Worm (Caenorhabditis elegans) whole organism, young adult: Measurements from ENCODE around the gene nhr-154.

ENCODE experiments used
- B0019.2 ChIP-seq: fragments of 200-800 bp; sonication (Bioruptor generic); conservative IDR thresholded peaks from 2 replicates; pipeline ENCODE4 v1.3.6; 2022; ENCODE audit warnings: missing genetic modification reagents, missing genetic modification characterization, missing compliant biosample characterization
- F49E8.2 ChIP-seq: sonication (generic microtip); optimal IDR thresholded peaks from 3 replicates; lab custom pipeline; 2017; ENCODE audit warnings: missing genetic modification characterization, mild to moderate bottlenecking, missing compliant biosample characterization, antibody characterized with exemption, moderate library complexity; ENCODE audit not compliant: insufficient read depth
- K11D2.4 ChIP-seq: fragments of 200-800 bp; sonication (Bioruptor generic); IDR thresholded peaks from 2 replicates; pipeline ENCODE4 v1.3.6; 2022; ENCODE audit warnings: missing genetic modification reagents, missing genetic modification characterization, missing compliant biosample characterization
- Y56A3A.18 ChIP-seq: fragments of 200-800 bp; sonication (Bioruptor generic); IDR thresholded peaks from 2 replicates; pipeline ENCODE4 v1.3.6; 2022; ENCODE audit warnings: missing genetic modification reagents, missing genetic modification characterization, missing compliant biosample characterization
- Y79H2A.3 ChIP-seq: fragments of 200-800 bp; sonication (Bioruptor generic); conservative IDR thresholded peaks from 2 replicates; pipeline ENCODE4 v1.3.6; 2022; ENCODE audit warnings: missing genetic modification reagents, missing genetic modification characterization, missing compliant biosample characterization
- Y95B8A.8 ChIP-seq: fragments of 200-800 bp; sonication (Bioruptor generic); IDR thresholded peaks from 2 replicates; pipeline ENCODE4 v1.3.6; 2022; ENCODE audit warnings: missing genetic modification reagents, missing genetic modification characterization, missing compliant biosample characterization
- aptf-2 ChIP-seq: fragments of 200-800 bp; sonication (Bioruptor generic); conservative IDR thresholded peaks from 2 replicates; pipeline ENCODE4 v1.3.6; 2022; ENCODE audit warnings: missing genetic modification reagents, missing genetic modification characterization, missing compliant biosample characterization
- bed-2 ChIP-seq: fragments of 200-800 bp; sonication (Bioruptor generic); IDR thresholded peaks from 2 replicates; pipeline ENCODE4 v1.3.6; 2022; ENCODE audit warnings: missing genetic modification reagents, missing genetic modification characterization, missing compliant biosample characterization
- ccch-3 ChIP-seq: fragments of 200-800 bp; sonication (Bioruptor generic); optimal IDR thresholded peaks from 2 replicates; lab custom pipeline; 2018; ENCODE audit warnings: mild to moderate bottlenecking, missing genetic modification characterization, missing compliant biosample characterization
- cebp-1 ChIP-seq, 2 experiments: fragments of 200-800 bp in 1 of 2; sonication (Bioruptor generic) in 1 of 2; sonication (generic microtip) in 1 of 2; IDR thresholded peaks in 1 of 2; optimal IDR thresholded peaks in 1 of 2; 2 replicates each; pipeline versions ENCODE4 v1.3.6 to Lab custom; 2017 to 2022; ENCODE audit warnings: missing compliant biosample characterization in 2 of 2, missing genetic modification characterization in 2 of 2, mild to moderate bottlenecking in 1 of 2, missing genetic modification reagents in 1 of 2, moderate library complexity in 1 of 2
- ceh-58 ChIP-seq: fragments of 200-800 bp; sonication (Bioruptor generic); IDR thresholded peaks from 2 replicates; pipeline ENCODE4 v1.3.6; 2022; ENCODE audit warnings: missing genetic modification characterization, missing compliant biosample characterization
- dpff-1 ChIP-seq: sonication (generic microtip); optimal IDR thresholded peaks from 2 replicates; lab custom pipeline; 2017; ENCODE audit warnings: mild to moderate bottlenecking, missing genetic modification characterization, missing compliant biosample characterization
- efl-1 ChIP-seq: fragments of 150-350 bp; optimal IDR thresholded peaks from 2 replicates; lab custom pipeline; 2014; ENCODE audit warnings: missing biosample characterization, missing genetic modification reagents, missing genetic modification characterization
- egrh-3 ChIP-seq: fragments of 200-800 bp; sonication (Bioruptor generic); IDR thresholded peaks from 2 replicates; pipeline ENCODE4 v1.3.6; 2022; ENCODE audit warnings: missing genetic modification reagents, missing genetic modification characterization, missing compliant biosample characterization
- ekl-4 ChIP-seq: fragments of 200-800 bp; sonication (Bioruptor generic); IDR thresholded peaks from 2 replicates; pipeline ENCODE4 v1.3.6; 2022; ENCODE audit warnings: missing genetic modification reagents, missing genetic modification characterization, missing compliant biosample characterization
- fkh-3 ChIP-seq: sonication (generic microtip); optimal IDR thresholded peaks from 2 replicates; lab custom pipeline; 2016; ENCODE audit warnings: mild to moderate bottlenecking, missing genetic modification characterization, missing compliant biosample characterization
- gei-17 ChIP-seq: fragments of 200-800 bp; sonication (Bioruptor generic); optimal IDR thresholded peaks from 2 replicates; lab custom pipeline; 2018; ENCODE audit warnings: mild to moderate bottlenecking, missing genetic modification characterization, missing compliant biosample characterization
- hlh-26 ChIP-seq: fragments of 200-800 bp; sonication (Bioruptor generic); conservative IDR thresholded peaks from 2 replicates; pipeline ENCODE4 v1.3.6; 2022; ENCODE audit warnings: missing genetic modification reagents, missing genetic modification characterization, missing compliant biosample characterization
- lin-26 ChIP-seq: fragments of 200-800 bp; sonication (Bioruptor generic); IDR thresholded peaks from 2 replicates; pipeline ENCODE4 v1.3.6; 2022; ENCODE audit warnings: missing genetic modification reagents, missing genetic modification characterization, missing compliant biosample characterization
- lin-40 ChIP-seq: sonication (generic microtip); optimal IDR thresholded peaks from 2 replicates; lab custom pipeline; 2016; ENCODE audit warnings: missing genetic modification characterization, mild to moderate bottlenecking, missing compliant biosample characterization, missing genotype, missing genetic modification reagents
- lin-54 ChIP-seq: fragments of 200-800 bp; sonication (Bioruptor generic); optimal IDR thresholded peaks from 2 replicates; lab custom pipeline; 2018; ENCODE audit warnings: mild to moderate bottlenecking, missing genetic modification characterization, missing compliant biosample characterization
- lsy-27 ChIP-seq: sonication (generic microtip); optimal IDR thresholded peaks from 2 replicates; lab custom pipeline; 2017; ENCODE audit warnings: missing genetic modification characterization, mild to moderate bottlenecking, missing compliant biosample characterization, antibody characterized with exemption, missing genotype, borderline replicate concordance; ENCODE audit not compliant: insufficient read depth
- madf-3 ChIP-seq: fragments of 200-800 bp; sonication (Bioruptor generic); IDR thresholded peaks from 2 replicates; pipeline ENCODE4 v1.3.6; 2022; ENCODE audit warnings: missing genetic modification reagents, missing genetic modification characterization, missing compliant biosample characterization
- madf-8 ChIP-seq: fragments of 200-800 bp; sonication (Bioruptor generic); conservative IDR thresholded peaks from 2 replicates; pipeline ENCODE4 v1.3.6; 2022; ENCODE audit warnings: missing genetic modification reagents, missing genetic modification characterization, missing compliant biosample characterization
- mel-28 ChIP-seq: sonication (generic microtip); optimal IDR thresholded peaks from 2 replicates; lab custom pipeline; 2016; ENCODE audit warnings: borderline replicate concordance, mild to moderate bottlenecking, missing genetic modification characterization, missing compliant biosample characterization
- mes-4 ChIP-seq: sonication (generic microtip); optimal IDR thresholded peaks from 2 replicates; lab custom pipeline; 2016; ENCODE audit warnings: missing genotype, missing genetic modification characterization, missing compliant biosample characterization
- nfyb-1 ChIP-seq: fragments of 200-800 bp; sonication (Bioruptor generic); IDR thresholded peaks from 2 replicates; pipeline ENCODE4 v1.3.6; 2022; ENCODE audit warnings: missing genetic modification reagents, missing genetic modification characterization, missing compliant biosample characterization
- nhr-120 ChIP-seq: fragments of 200-800 bp; sonication (Bioruptor generic); IDR thresholded peaks from 2 replicates; pipeline ENCODE4 v1.3.6; 2022; ENCODE audit warnings: missing genetic modification characterization, missing compliant biosample characterization
- rpc-1 ChIP-seq, 2 experiments: fragments of 150-350 bp in 1 of 2; sonication (generic microtip) in 1 of 2; optimal IDR thresholded peaks; 2 replicates each; lab custom pipeline; 2014 to 2018; ENCODE audit warnings: missing biosample characterization in 1 of 2, missing genetic modification characterization in 1 of 2, missing genetic modification reagents in 1 of 2, missing genotype in 1 of 2
- sea-2 ChIP-seq: fragments of 200-800 bp; sonication (Bioruptor generic); IDR thresholded peaks from 2 replicates; pipeline ENCODE4 v1.3.6; 2022; ENCODE audit warnings: missing genetic modification characterization, missing compliant biosample characterization
- snpc-1.3 ChIP-seq: sonication (generic microtip); optimal IDR thresholded peaks from 2 replicates; lab custom pipeline; 2017; ENCODE audit warnings: missing genetic modification characterization, mild to moderate bottlenecking, missing compliant biosample characterization, antibody characterized with exemption, moderate library complexity, missing genotype, missing genetic modification reagents; ENCODE audit not compliant: insufficient read depth
- tbp1 ChIP-seq: fragments of 200-800 bp; sonication (Bioruptor generic); optimal IDR thresholded peaks from 2 replicates; lab custom pipeline; 2018; ENCODE audit warnings: mild to moderate bottlenecking, missing genetic modification characterization, missing compliant biosample characterization
- xnd-1 ChIP-seq: sonication (generic microtip); optimal IDR thresholded peaks from 2 replicates; lab custom pipeline; 2016; ENCODE audit warnings: missing genotype, missing genetic modification reagents, missing genetic modification characterization, missing compliant biosample characterization
- ztf-18 ChIP-seq: sonication (generic microtip); optimal IDR thresholded peaks from 2 replicates; lab custom pipeline; 2016; ENCODE audit warnings: missing genotype, mild to moderate bottlenecking, missing genetic modification characterization, missing compliant biosample characterization
- ztf-25 ChIP-seq: fragments of 200-800 bp; sonication (Bioruptor generic); IDR thresholded peaks from 2 replicates; pipeline ENCODE4 v1.3.6; 2022; ENCODE audit warnings: missing genetic modification reagents, missing genetic modification characterization, missing compliant biosample characterization
- ztf-26 ChIP-seq: sonication (generic microtip); optimal IDR thresholded peaks from 2 replicates; lab custom pipeline; 2017; ENCODE audit warnings: missing genetic modification characterization, missing compliant biosample characterization

nhr-154 gene

DNA sequence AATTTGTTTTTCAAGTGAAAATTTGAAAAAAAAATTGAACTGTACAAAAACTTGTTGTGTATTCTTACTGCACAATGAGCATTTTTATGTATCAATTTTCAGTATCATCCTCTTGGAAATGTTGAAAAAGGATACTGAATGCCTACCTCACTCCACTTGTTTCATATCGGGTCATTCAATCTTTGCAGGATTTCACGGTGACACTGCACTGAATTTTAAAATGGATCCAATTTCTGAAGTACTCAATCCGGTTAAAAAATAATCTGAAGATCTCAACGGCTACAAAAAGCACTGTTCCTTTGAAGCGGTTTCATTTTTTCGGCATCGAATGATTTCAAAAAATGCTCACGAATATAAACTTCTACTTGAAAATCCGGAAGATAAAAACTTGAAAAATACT lies 36.8 kb downstream of the nhr-154 start:
- TF ChIP-seq mes-4 (tag; lab: Kevin White, UChicago) (no peak), sea-2 (GFP tag; lab: Robert Waterston, UW) (no peak), madf-3 (no peak), F49E8.2 (tag; lab: Kevin White, UChicago) (no peak), lin-26 (GFP tag; lab: Robert Waterston, UW) (no peak), cebp-1 (GFP tag; IDR thresholded peaks at IDR 0.05; lab: Robert Waterston, UW) (no peak), cebp-1 (tag; optimal IDR thresholded peaks at IDR 0.05; lab: Kevin White, UChicago) (no peak), B0019.2 (GFP tag; lab: Robert Waterston, UW) (no peak), nfyb-1 (GFP tag; lab: Robert Waterston, UW) (no peak), fkh-3 (tag; lab: Kevin White, UChicago) (no peak)
- TF ChIP-seq, all 124 proteins: peak for 0

DNA sequence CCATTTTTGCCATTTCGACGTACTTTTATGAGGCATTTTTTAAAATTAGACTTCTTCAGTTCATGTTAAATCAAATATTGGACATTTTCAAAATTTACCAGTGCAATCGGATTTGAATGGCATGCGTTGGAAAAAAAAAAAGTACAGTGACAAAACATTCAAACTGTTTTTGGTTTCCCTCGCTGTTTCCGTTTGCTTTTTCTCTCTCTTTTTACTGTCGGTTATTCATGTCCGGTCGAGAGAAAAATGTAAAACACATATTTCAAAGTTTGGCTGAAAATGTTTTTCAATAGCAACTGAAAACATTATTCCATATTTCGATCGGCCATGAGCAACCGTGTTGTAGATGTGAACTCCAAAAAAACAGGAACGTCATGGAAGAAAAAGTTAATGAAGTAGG lies 39.5 kb downstream of the nhr-154 start, which contains the start of gene C27A7.3:
Gene C27A7.3 (plus strand): TSS at position 301 of the 400 bp plus-strand sequence.
- TF ChIP-seq K11D2.4 (GFP tag; lab: Robert Waterston, UW) (no peak), rpc-1 (optimal IDR thresholded peaks at IDR 0.05; lab: Kevin White, UChicago) (no peak), rpc-1 (tag; optimal IDR thresholded peaks at IDR 0.05; lab: Kevin White, UChicago) (no peak), nhr-120 (GFP tag; lab: Robert Waterston, UW) (no peak)

DNA sequence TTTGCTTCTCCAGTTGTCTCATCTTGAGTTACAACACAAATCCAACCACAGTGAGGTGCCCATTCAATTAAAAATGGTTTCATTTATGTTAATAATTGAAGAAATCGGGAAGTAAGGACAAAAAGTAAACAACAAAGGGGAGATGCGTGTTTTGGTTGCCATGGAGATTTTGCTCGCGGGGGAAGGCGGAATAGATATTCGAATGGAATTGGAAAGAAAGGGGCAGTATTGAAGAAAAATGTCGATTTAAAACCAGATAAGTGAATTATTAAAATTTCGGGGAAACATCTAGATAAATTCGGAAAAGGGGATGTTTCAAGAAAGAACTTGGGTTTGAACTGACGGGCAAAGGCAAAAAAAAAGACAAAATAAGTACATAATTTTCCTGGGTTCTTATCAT lies 49.5 kb downstream of the nhr-154 start, which contains the start of gene che-11:
Gene che-11 (minus strand): TSS at position 101 of the 400 bp plus-strand sequence.
- TF ChIP-seq lsy-27 (tag; lab: Kevin White, UChicago) = no peak
- no peak for TF ChIP-seq lin-40 (tag; lab: Kevin White, UChicago)
- no peak for TF ChIP-seq ceh-58 (GFP tag; lab: Robert Waterston, UW)
- no peak for TF ChIP-seq ccch-3 (GFP tag; lab: Kevin White, UChicago)
- no peak for TF ChIP-seq egrh-3 (GFP tag; lab: Robert Waterston, UW)
- TF ChIP-seq Y79H2A.3 (GFP tag; lab: Robert Waterston, UW) = no peak
- no peak for TF ChIP-seq lin-54 (GFP tag; lab: Kevin White, UChicago)
- TF ChIP-seq madf-8 (GFP tag; lab: Robert Waterston, UW) = no peak
- no peak for TF ChIP-seq Y95B8A.8 (GFP tag; lab: Robert Waterston, UW)
- TF ChIP-seq ekl-4 (GFP tag; lab: Robert Waterston, UW) = no peak
- no peak for TF ChIP-seq tbp1
- no peak for TF ChIP-seq gei-17 (GFP tag; lab: Kevin White, UChicago)
- no peak for TF ChIP-seq F49E8.2 (tag; lab: Kevin White, UChicago)
- no peak for TF ChIP-seq efl-1 (GFP tag; lab: Kevin White, UChicago)

DNA sequence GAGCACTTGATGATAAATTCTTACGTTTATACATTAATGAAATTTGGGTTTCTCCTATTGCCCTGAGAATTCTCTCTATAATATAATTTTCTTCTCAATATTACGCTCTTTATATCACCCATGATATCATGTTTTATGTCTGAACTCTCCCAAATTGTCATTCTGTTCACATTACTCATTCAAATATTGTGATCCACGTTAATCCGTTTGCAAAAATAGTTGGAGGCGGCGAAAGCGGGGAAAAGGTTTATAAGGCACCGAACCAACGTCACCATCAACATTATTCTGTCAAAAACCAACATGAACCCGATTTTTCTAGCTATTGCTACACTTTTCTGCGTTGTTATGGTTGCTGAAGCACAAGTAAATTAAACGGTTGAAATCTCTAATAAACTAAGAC lies 51.8 kb downstream of the nhr-154 start, which contains the start of gene C27A7.8:
Gene C27A7.8 (plus strand): TSS at position 301 of the 400 bp plus-strand sequence.
- TF ChIP-seq hlh-26 (GFP tag; lab: Robert Waterston, UW) (no peak), mel-28 (tag; lab: Kevin White, UChicago) (no peak), ztf-25 (no peak), K11D2.4 (GFP tag; lab: Robert Waterston, UW) (no peak), xnd-1 (tag; lab: Kevin White, UChicago) (no peak), ztf-26 (tag; lab: Kevin White, UChicago) (no peak), Y56A3A.18 (GFP tag; lab: Robert Waterston, UW) (no peak), ztf-18 (no peak), dpff-1 (tag; lab: Kevin White, UChicago) (no peak), ccch-3 (GFP tag; lab: Kevin White, UChicago) (no peak), aptf-2 (GFP tag; lab: Robert Waterston, UW) (no peak), bed-2 (GFP tag; lab: Robert Waterston, UW) (no peak), snpc-1.3 (tag; lab: Kevin White, UChicago) (no peak)
